Worm (Caenorhabditis elegans) whole organism, late embryonic: ENCODE data around the gene amt-4.

Experiments
- C08G9.2 ChIP-seq: sonication (generic microtip); optimal IDR thresholded peaks from 2 replicates; lab custom pipeline; 2016; ENCODE audit warnings: mild to moderate bottlenecking, missing genetic modification characterization, moderate library complexity, missing compliant biosample characterization
- C38D4.7 ChIP-seq: fragments of 200-800 bp; sonication (Bioruptor generic); optimal IDR thresholded peaks from 2 replicates; lab custom pipeline; 2018; ENCODE audit warnings: mild to moderate bottlenecking, missing genetic modification characterization, moderate library complexity, missing compliant biosample characterization
- K02D7.2 ChIP-seq: sonication (generic microtip); optimal IDR thresholded peaks from 2 replicates; lab custom pipeline; 2017; ENCODE audit warnings: mild to moderate bottlenecking, missing genetic modification characterization, missing compliant biosample characterization
- Y22D7AL.16 ChIP-seq: sonication (generic microtip); optimal IDR thresholded peaks from 2 replicates; lab custom pipeline; 2016; ENCODE audit warnings: missing genetic modification characterization, missing compliant biosample characterization
- ceh-19 ChIP-seq: fragments of 200-800 bp; sonication (Bioruptor generic); optimal IDR thresholded peaks from 2 replicates; lab custom pipeline; 2018; ENCODE audit warnings: mild to moderate bottlenecking, missing genetic modification characterization, missing compliant biosample characterization
- ceh-2 ChIP-seq: sonication (generic microtip); optimal IDR thresholded peaks from 2 replicates; lab custom pipeline; 2016; ENCODE audit warnings: missing genotype, missing genetic modification characterization, missing compliant biosample characterization
- ceh-31 ChIP-seq: sonication (generic microtip); optimal IDR thresholded peaks from 2 replicates; lab custom pipeline; 2016; ENCODE audit warnings: missing genetic modification characterization, missing compliant biosample characterization
- ceh-34 ChIP-seq: sonication (generic microtip); optimal IDR thresholded peaks from 2 replicates; lab custom pipeline; 2016; ENCODE audit warnings: mild to moderate bottlenecking, missing genetic modification characterization, missing compliant biosample characterization
- ceh-45 ChIP-seq: fragments of 200-800 bp; sonication (Bioruptor generic); IDR thresholded peaks from 2 replicates; pipeline ENCODE4 v1.3.6; 2022; ENCODE audit warnings: missing genetic modification reagents, missing genetic modification characterization, missing compliant biosample characterization
- ceh-9 ChIP-seq: sonication (generic microtip); optimal IDR thresholded peaks from 2 replicates; lab custom pipeline; 2016; ENCODE audit warnings: mild to moderate bottlenecking, missing genetic modification characterization, inconsistent platforms, missing compliant biosample characterization
- che-1 ChIP-seq: sonication (generic microtip); optimal IDR thresholded peaks from 2 replicates; lab custom pipeline; 2016; ENCODE audit warnings: mild to moderate bottlenecking, missing genetic modification characterization, missing compliant biosample characterization
- elt-4 ChIP-seq: sonication (generic microtip); optimal IDR thresholded peaks from 2 replicates; lab custom pipeline; 2016; ENCODE audit warnings: missing genetic modification characterization, missing compliant biosample characterization
- eyg-1 ChIP-seq: sonication (generic microtip); optimal IDR thresholded peaks from 2 replicates; lab custom pipeline; 2016; ENCODE audit warnings: missing genotype, missing genetic modification characterization, missing compliant biosample characterization
- fax-1 ChIP-seq: sonication (generic microtip); optimal IDR thresholded peaks from 2 replicates; lab custom pipeline; 2016; ENCODE audit warnings: missing genotype, missing genetic modification characterization, missing compliant biosample characterization
- hlh-13 ChIP-seq: fragments of 200-800 bp; sonication (Bioruptor generic); optimal IDR thresholded peaks from 2 replicates; lab custom pipeline; 2018; ENCODE audit warnings: mild to moderate bottlenecking, missing genetic modification characterization, missing compliant biosample characterization
- hlh-30 ChIP-seq: sonication (generic microtip); optimal IDR thresholded peaks from 2 replicates; lab custom pipeline; 2017; ENCODE audit warnings: antibody characterized with exemption, missing genetic modification characterization, missing compliant biosample characterization; ENCODE audit not compliant: insufficient read depth
- madf-2 ChIP-seq: sonication (generic microtip); optimal IDR thresholded peaks from 2 replicates; lab custom pipeline; 2017; ENCODE audit warnings: missing genetic modification characterization, missing compliant biosample characterization
- mec-3 ChIP-seq: sonication (generic microtip); optimal IDR thresholded peaks from 2 replicates; lab custom pipeline; 2016; ENCODE audit warnings: borderline replicate concordance, missing genetic modification characterization, missing compliant biosample characterization
- nfya-1 ChIP-seq: sonication (generic microtip); optimal IDR thresholded peaks from 2 replicates; lab custom pipeline; 2017; ENCODE audit warnings: missing genetic modification characterization, mild to moderate bottlenecking, missing compliant biosample characterization, antibody characterized with exemption, moderate library complexity
- npax-4 ChIP-seq: sonication (generic microtip); optimal IDR thresholded peaks from 2 replicates; lab custom pipeline; 2016; ENCODE audit warnings: missing genetic modification characterization, missing compliant biosample characterization
- pag-3 ChIP-seq: sonication (generic microtip); optimal IDR thresholded peaks from 2 replicates; lab custom pipeline; 2016; ENCODE audit warnings: missing compliant biosample characterization, missing genetic modification characterization, borderline replicate concordance
- pat-9 ChIP-seq: fragments of 200-800 bp; sonication (Bioruptor generic); optimal IDR thresholded peaks from 2 replicates; lab custom pipeline; 2018; ENCODE audit warnings: mild to moderate bottlenecking, missing genetic modification characterization, moderate library complexity, missing compliant biosample characterization
- pha-4 ChIP-seq: fragments of 150-350 bp; optimal IDR thresholded peaks from 2 replicates; lab custom pipeline; 2018; ENCODE audit warnings: missing biosample characterization, missing genetic modification reagents, missing genetic modification characterization
- pqm-1 ChIP-seq: sonication (generic microtip); optimal IDR thresholded peaks from 2 replicates; lab custom pipeline; 2016; ENCODE audit warnings: missing genetic modification characterization, missing compliant biosample characterization
- pros-1 ChIP-seq: fragments of 150-350 bp; optimal IDR thresholded peaks from 2 replicates; lab custom pipeline; 2014; ENCODE audit warnings: missing biosample characterization, missing genetic modification reagents, missing genetic modification characterization
- ref-2 ChIP-seq: sonication (generic microtip); optimal IDR thresholded peaks from 2 replicates; lab custom pipeline; 2016; ENCODE audit warnings: missing genetic modification characterization, missing compliant biosample characterization
- sox-2 ChIP-seq: fragments of 200-800 bp; sonication (Bioruptor generic); IDR thresholded peaks from 2 replicates; pipeline ENCODE4 v1.3.6; 2022; ENCODE audit warnings: missing genetic modification reagents, missing genetic modification characterization, missing compliant biosample characterization
- syd-9 ChIP-seq: sonication (generic microtip); optimal IDR thresholded peaks from 2 replicates; lab custom pipeline; 2016; ENCODE audit warnings: mild to moderate bottlenecking, missing genetic modification characterization, moderate library complexity, missing compliant biosample characterization
- ttx-3 ChIP-seq: sonication (generic microtip); optimal IDR thresholded peaks from 2 replicates; lab custom pipeline; 2016; ENCODE audit warnings: missing genetic modification reagents, missing genetic modification characterization, missing compliant biosample characterization
- unc-42 ChIP-seq: sonication (generic microtip); optimal IDR thresholded peaks from 2 replicates; lab custom pipeline; 2016; ENCODE audit warnings: missing genotype, missing genetic modification characterization, missing compliant biosample characterization
- unc-86 ChIP-seq: sonication (generic microtip); optimal IDR thresholded peaks from 2 replicates; lab custom pipeline; 2016; ENCODE audit warnings: missing genetic modification characterization, missing compliant biosample characterization
- zip-5 ChIP-seq: sonication (generic microtip); optimal IDR thresholded peaks from 2 replicates; lab custom pipeline; 2016; ENCODE audit warnings: missing genetic modification characterization, missing compliant biosample characterization

Gene amt-4

DNA sequence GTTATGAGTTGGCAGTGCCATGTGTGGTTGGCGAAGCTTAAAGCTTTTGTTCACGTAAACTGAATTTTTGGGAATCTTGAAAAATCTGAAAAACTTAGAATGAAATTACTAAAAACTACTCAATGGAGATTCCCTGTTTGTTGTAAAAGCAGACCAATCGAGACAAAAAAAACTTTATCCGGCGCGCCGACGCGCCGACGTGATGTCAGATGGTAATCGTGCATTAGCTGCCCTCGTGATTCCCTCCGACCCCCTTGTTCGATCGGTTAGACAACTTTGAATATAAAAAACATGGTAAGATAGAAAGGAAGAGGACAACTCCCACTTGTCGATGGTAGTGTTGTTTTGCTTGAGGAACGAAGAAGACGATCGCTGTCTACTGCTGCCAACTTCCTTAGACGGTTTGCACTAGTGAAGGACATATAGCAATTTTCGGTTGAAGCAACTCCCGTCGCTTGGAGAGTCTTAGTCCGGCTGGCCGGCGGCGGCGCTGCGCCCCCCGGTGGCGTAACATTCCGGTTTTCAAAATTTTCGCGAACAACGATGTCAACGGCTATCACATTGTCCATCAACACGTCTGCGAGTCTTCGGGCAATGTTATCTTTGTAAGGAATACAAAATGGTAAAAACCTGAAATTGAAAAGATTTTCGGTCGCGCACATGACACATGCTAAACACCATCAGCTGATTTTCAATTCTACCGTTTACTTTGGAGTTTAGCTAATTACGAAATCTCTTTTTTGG is 15.1 kb upstream of the amt-4 start, which contains the start of gene C07A12.18:
Gene C07A12.18 (minus strand): TSS at position 51 of the 744 bp plus-strand sequence.
- TF ChIP-seq ceh-34 (tag; lab: Kevin White, UChicago) (no peak), C38D4.7 (no peak), syd-9 (tag; lab: Kevin White, UChicago) (no peak)
- TF ChIP-seq, all 69 proteins: peak for 0

DNA sequence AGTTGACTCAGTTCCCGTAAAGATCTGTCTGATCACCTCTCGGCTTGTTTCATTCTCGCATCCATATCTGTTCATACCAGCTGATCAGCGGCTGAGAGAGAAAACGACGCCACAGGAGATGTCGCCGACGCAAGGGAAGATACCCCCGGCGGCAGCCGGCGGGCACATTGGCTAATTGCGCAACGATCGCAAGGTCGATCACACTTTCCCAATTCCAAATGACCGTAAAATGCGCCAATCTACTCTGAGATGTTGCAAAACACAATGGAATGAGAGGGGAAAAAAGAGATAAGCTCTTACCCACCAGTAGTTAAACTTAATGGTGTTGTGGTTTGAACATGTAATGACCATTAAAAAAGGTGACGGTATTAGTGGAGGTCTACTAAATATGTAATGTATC is 14.1 kb upstream of the amt-4 start:
- TF ChIP-seq ceh-31 (tag; lab: Kevin White, UChicago) (no peak), ref-2 (tag; lab: Kevin White, UChicago) (peak; percentile 60)

DNA sequence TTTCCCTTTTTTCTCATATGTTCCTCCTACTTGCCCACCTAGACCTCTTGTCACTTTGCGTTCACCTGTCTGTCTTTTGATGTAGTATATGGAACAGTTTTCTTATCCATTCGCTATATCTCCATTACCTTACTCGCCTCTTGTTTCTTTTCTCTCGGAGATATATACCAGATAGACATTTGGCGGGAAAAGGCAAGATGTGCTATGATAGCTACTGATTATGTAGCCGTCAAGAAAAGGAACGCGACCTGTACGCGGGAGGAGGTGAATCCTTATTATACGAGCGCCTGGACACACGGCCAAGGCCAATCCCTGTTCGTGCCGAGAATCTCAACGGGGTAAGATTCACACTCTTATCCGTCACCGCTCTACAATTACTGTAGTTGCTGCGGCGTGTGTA is 12.1 kb upstream of the amt-4 start:
- no peak for TF ChIP-seq syd-9 (tag; lab: Kevin White, UChicago)
- no peak for TF ChIP-seq ceh-9 (tag; lab: Kevin White, UChicago)

DNA sequence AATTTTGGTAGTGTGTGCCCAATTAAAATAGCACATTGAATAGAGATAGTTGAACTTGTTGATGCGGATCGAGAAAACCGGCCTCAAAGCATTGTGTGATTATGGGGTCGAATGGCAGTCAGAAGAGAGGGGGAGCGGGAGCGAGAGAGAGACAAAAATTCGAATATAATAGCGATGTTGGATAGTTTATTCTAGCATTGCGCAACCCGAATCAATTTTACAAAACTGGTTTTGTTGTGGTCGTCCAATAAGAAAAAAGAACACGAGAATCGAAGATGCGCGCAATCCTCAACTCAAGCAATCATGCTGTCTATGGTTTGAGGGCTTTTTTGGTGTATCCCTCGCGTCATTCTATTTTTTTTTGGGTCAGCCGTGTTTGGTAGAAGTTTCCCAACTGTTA is 11.6 kb upstream of the amt-4 start:
- TF ChIP-seq elt-4 (tag; lab: Kevin White, UChicago) (no peak), eyg-1 (tag; lab: Kevin White, UChicago) (no peak), syd-9 (tag; lab: Kevin White, UChicago) (no peak), K02D7.2 (tag; lab: Kevin White, UChicago) (no peak)

DNA sequence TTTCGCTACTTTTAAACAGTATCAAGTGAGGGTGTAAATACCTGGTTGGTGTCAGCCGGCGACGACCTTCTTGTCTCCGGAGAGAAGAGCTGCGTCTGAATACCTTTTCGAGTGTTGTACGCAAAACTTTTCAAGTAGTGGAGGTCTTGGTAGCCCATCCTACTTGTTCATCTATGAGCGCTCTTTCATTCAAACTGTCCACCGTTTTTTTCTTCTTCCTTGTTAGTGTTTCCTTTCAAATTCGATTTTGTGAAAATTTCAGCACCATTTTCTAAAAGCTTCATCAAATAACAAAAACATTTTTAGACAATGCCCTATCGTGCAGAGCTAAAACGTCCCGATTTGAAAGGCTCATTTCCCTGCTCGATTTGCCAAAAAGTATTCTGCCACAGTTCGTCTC is 10.7 kb upstream of the amt-4 start, which contains the start of gene ham-2:
Gene ham-2 (plus strand): TSS at position 301 of the 400 bp plus-strand sequence.
- no peak for TF ChIP-seq nfya-1 (tag; lab: Kevin White, UChicago)
- TF ChIP-seq ceh-19 (GFP tag; lab: Kevin White, UChicago): no peak
- TF ChIP-seq che-1: no peak
- TF ChIP-seq zip-5: no peak
- TF ChIP-seq hlh-30 (tag; lab: Kevin White, UChicago): no peak
- no peak for TF ChIP-seq pag-3 (tag; lab: Kevin White, UChicago)
- no peak for TF ChIP-seq mec-3
- TF ChIP-seq pros-1 (tag; lab: Kevin White, UChicago): no peak

DNA sequence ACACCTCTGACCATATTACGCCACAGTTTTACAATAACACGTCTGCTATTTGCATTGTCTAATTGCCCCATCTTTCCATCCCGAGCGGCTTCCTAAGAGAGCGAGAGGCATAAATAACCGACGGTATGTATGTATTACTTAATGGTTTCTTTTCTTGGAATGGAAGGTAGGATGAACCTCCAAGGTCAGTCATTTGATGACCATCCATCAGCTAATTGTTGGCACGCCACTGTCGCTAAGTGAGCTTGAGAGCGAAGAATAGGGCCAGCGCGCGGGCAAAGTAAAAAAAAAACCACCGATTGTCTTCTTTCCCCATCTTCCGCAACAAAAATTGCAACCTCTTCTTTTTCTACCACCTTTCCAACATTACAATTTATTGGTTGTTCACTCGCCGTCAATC is 9.1 kb upstream of the amt-4 start:
- TF ChIP-seq syd-9 (tag; lab: Kevin White, UChicago) (no peak), unc-42 (no peak), pag-3 (tag; lab: Kevin White, UChicago) (no peak), elt-4 (tag; lab: Kevin White, UChicago) (no peak), hlh-13 (GFP tag; lab: Kevin White, UChicago) (no peak), Y22D7AL.16 (no peak), ceh-45 (GFP tag; lab: Robert Waterston, UW) (no peak), unc-86 (tag; lab: Kevin White, UChicago) (no peak), sox-2 (GFP tag; lab: Robert Waterston, UW) (no peak), pha-4 (no peak), pat-9 (tag; lab: Kevin White, UChicago) (no peak), npax-4 (tag; lab: Kevin White, UChicago) (no peak), ttx-3 (no peak), zip-5 (no peak), fax-1 (tag; lab: Kevin White, UChicago) (no peak), pqm-1 (tag; lab: Kevin White, UChicago) (no peak), ceh-2 (tag; lab: Kevin White, UChicago) (no peak), madf-2 (tag; lab: Kevin White, UChicago) (no peak), C08G9.2 (tag; lab: Kevin White, UChicago) (no peak)
